Worm (Caenorhabditis elegans): ENCODE results near the gene C25E10.10.

DNA sequence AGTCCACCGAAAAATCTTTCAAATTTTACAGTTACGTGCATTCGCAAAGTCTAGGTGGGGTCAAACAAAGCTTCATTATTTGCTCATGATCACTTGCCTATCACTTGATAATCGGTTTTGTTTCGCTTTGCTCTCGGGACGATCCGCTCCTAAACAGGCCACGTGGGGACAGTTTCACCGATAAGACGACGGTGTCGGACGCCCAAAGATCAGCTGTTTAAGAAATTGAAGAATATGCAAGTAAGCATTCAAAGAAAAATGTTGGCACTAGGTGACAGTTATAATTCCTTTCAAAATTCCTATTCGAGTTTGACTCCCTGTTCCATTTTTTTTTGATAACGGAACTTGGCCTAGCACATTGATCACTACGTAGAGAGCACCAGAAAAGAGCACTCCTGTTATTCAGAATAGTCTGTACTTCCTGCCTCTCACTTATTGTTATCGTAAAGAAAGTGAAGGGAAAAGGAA, 23.8 kb upstream of the C25E10.10 start:
- no peak for TF ChIP-seq nhr-237 (tag; optimal IDR thresholded peaks at IDR 0.05)
- no peak for TF ChIP-seq fos-1 (tag; optimal IDR thresholded peaks at IDR 0.05)
- TF ChIP-seq tbx-2 (tag; optimal IDR thresholded peaks at IDR 0.05), result no peak
- TF ChIP-seq nhr-67 (tag; optimal IDR thresholded peaks at IDR 0.05), result no peak
